Worm (Caenorhabditis elegans): ENCODE data around the gene pak-2.

DNA sequence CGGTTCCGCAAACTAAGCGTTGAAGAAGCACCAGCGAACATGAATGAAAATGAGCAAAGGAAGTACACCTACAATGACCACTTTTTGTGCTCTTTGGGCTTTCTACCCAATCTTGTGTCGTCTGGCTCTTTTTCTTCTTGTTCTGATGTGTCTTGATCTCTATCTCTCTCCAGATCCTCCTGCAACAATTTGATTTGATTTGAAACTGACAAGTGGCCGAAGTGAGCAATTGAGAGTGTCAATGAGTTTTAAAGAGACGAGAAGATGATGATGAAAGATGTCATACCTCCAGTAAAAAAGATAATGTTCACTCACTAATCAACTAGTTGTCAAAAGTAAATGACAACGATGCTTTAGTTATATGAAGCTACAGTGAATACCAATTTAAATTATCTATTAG lies 4.5 kb downstream of the pak-2 start, which contains the start of gene pptr-2:
- TF ChIP-seq nhr-237 (tag; optimal IDR thresholded peaks at IDR 0.05) (no peak), blmp-1 (tag; optimal IDR thresholded peaks at IDR 0.05) (no peak), unc-62 (GFP tag; optimal IDR thresholded peaks at IDR 0.05) (peak; percentile 97), pha-4 (tag; optimal IDR thresholded peaks at IDR 0.05) (no peak)

Data from whole organism, mixed stage, embryonic.